Fruit fly (Drosophila melanogaster) whole organism, embryonic: ENCODE measurements around the gene Cerk.
A peak's percentile ranks its signal among the peaks of the same experiment; 100 is the strongest.

ENCODE experiments used
- Ada2b ChIP-seq: fragments of 200-800 bp; sonication (Bioruptor generic); IDR thresholded peaks from 2 replicates; pipeline ENCODE4 v1.3.6; 2022; ENCODE audit warnings: missing biosample characterization, missing genetic modification characterization
- Atf-2 ChIP-seq: fragments of 200-800 bp; sonication (Bioruptor generic); optimal IDR thresholded peaks from 2 replicates; lab custom pipeline; 2016; ENCODE audit warnings: missing biosample characterization, missing genetic modification characterization
- Atf6 ChIP-seq: fragments of 200-800 bp; sonication (Bioruptor generic); IDR thresholded peaks from 2 replicates; pipeline ENCODE4 v1.3.6; 2022; ENCODE audit warnings: missing biosample characterization, missing genetic modification characterization
- B-H2 ChIP-seq: fragments of 200-800 bp; sonication (Bioruptor generic); optimal IDR thresholded peaks from 2 replicates; lab custom pipeline; 2018; ENCODE audit warnings: missing biosample characterization, mild to moderate bottlenecking, missing genetic modification characterization
- CG11560 ChIP-seq: fragments of 200-800 bp; sonication (Bioruptor generic); IDR thresholded peaks from 3 replicates; pipeline ENCODE4 v1.3.6; 2022; ENCODE audit warnings: missing biosample characterization, missing genetic modification characterization
- CG12155 ChIP-seq: fragments of 200-800 bp; sonication (Bioruptor generic); optimal IDR thresholded peaks from 3 replicates; lab custom pipeline; 2016; ENCODE audit warnings: missing biosample characterization, missing genetic modification characterization
- CG17328 ChIP-seq: fragments of 200-800 bp; sonication (Bioruptor generic); IDR thresholded peaks from 2 replicates; pipeline ENCODE4 v1.3.6; 2022; ENCODE audit warnings: missing biosample characterization, missing genetic modification characterization
- CG1792 ChIP-seq: fragments of 200-800 bp; sonication (Bioruptor generic); optimal IDR thresholded peaks from 2 replicates; lab custom pipeline; 2016; ENCODE audit warnings: missing biosample characterization, missing genetic modification characterization
- CG2678 ChIP-seq: fragments of 200-800 bp; sonication (Bioruptor generic); optimal IDR thresholded peaks from 3 replicates; lab custom pipeline; 2019; ENCODE audit warnings: missing biosample characterization, mild to moderate bottlenecking, missing genetic modification characterization, moderate library complexity
- CG2712 ChIP-seq: fragments of 200-800 bp; optimal IDR thresholded peaks from 3 replicates; lab custom pipeline; 2019; ENCODE audit warnings: missing biosample characterization, mild to moderate bottlenecking, missing genetic modification characterization, moderate library complexity
- CG3995 ChIP-seq: fragments of 200-800 bp; sonication (Bioruptor generic); optimal IDR thresholded peaks from 3 replicates; lab custom pipeline; 2016; ENCODE audit warnings: missing biosample characterization, missing genetic modification characterization
- CG5180 ChIP-seq: fragments of 200-800 bp; sonication (Bioruptor generic); optimal IDR thresholded peaks from 3 replicates; lab custom pipeline; 2017; ENCODE audit warnings: missing biosample characterization, missing genetic modification characterization, mild to moderate bottlenecking, moderate library complexity, missing genetic modification reagents
- CG8281 ChIP-seq: fragments of 200-800 bp; sonication (Bioruptor generic); optimal IDR thresholded peaks from 2 replicates; lab custom pipeline; 2018; ENCODE audit warnings: missing biosample characterization, mild to moderate bottlenecking, missing genetic modification characterization, moderate library complexity
- CoRest ChIP-seq: fragments of 200-800 bp; sonication (Bioruptor generic); optimal IDR thresholded peaks from 3 replicates; lab custom pipeline; 2018; ENCODE audit warnings: missing biosample characterization, mild to moderate bottlenecking, missing genetic modification characterization, moderate library complexity
- Dad ChIP-seq: fragments of 200-800 bp; sonication (Bioruptor generic); optimal IDR thresholded peaks from 3 replicates; lab custom pipeline; 2016; ENCODE audit warnings: missing biosample characterization, missing genetic modification characterization
- Deaf1 ChIP-seq: fragments of 200-800 bp; optimal IDR thresholded peaks from 3 replicates; lab custom pipeline; 2019; ENCODE audit warnings: missing biosample characterization, mild to moderate bottlenecking, missing genetic modification characterization, moderate library complexity
- E2f2 ChIP-seq: fragments of 200-800 bp; sonication (Bioruptor generic); IDR thresholded peaks from 2 replicates; pipeline ENCODE4 v1.3.6; 2022; ENCODE audit warnings: missing biosample characterization, missing genetic modification characterization
- Fer3 ChIP-seq: fragments of 200-800 bp; sonication (Bioruptor generic); optimal IDR thresholded peaks from 2 replicates; lab custom pipeline; 2018; ENCODE audit warnings: missing biosample characterization, mild to moderate bottlenecking, missing genetic modification characterization, moderate library complexity
- Gsc ChIP-seq: fragments of 200-800 bp; sonication (Bioruptor generic); IDR thresholded peaks from 2 replicates; pipeline ENCODE4 v1.3.6; 2022; ENCODE audit warnings: missing biosample characterization, missing genetic modification characterization
- HLH54F ChIP-seq: fragments of 200-800 bp; sonication (Bioruptor generic); optimal IDR thresholded peaks from 3 replicates; lab custom pipeline; 2016; ENCODE audit warnings: missing biosample characterization, missing genetic modification characterization
- Hey ChIP-seq: fragments of 200-800 bp; sonication (Bioruptor generic); optimal IDR thresholded peaks from 3 replicates; lab custom pipeline; 2018; ENCODE audit warnings: missing biosample characterization, mild to moderate bottlenecking, missing genetic modification characterization
- MTF-1 ChIP-seq: fragments of 200-800 bp; sonication (Bioruptor generic); optimal IDR thresholded peaks from 2 replicates; lab custom pipeline; 2018; ENCODE audit warnings: missing biosample characterization, mild to moderate bottlenecking, missing genetic modification characterization, borderline replicate concordance
- Meics ChIP-seq: fragments of 200-800 bp; sonication (Bioruptor generic); optimal IDR thresholded peaks from 2 replicates; lab custom pipeline; 2017; ENCODE audit warnings: missing biosample characterization, mild to moderate bottlenecking, missing genetic modification characterization
- Oaz ChIP-seq: fragments of 200-800 bp; sonication (Bioruptor generic); IDR thresholded peaks from 2 replicates; pipeline ENCODE4 v1.3.6; 2022; ENCODE audit warnings: missing biosample characterization, missing genetic modification characterization
- Opbp ChIP-seq: fragments of 200-800 bp; sonication (Bioruptor generic); IDR thresholded peaks from 3 replicates; pipeline ENCODE4 v1.3.6; 2022; ENCODE audit warnings: missing biosample characterization, missing genetic modification characterization; ENCODE audit not compliant: partially characterized antibody
- YL-1 ChIP-seq: fragments of 200-800 bp; sonication (Bioruptor generic); optimal IDR thresholded peaks from 3 replicates; lab custom pipeline; 2017; ENCODE audit warnings: missing biosample characterization, mild to moderate bottlenecking, missing genetic modification characterization
- aop ChIP-seq: fragments of 200-800 bp; sonication (Bioruptor generic); IDR thresholded peaks from 2 replicates; pipeline ENCODE4 v1.3.6; 2022; ENCODE audit warnings: missing biosample characterization, missing genetic modification characterization
- ara ChIP-seq: fragments of 200-800 bp; sonication (Bioruptor generic); IDR thresholded peaks from 2 replicates; pipeline ENCODE4 v1.3.6; 2022; ENCODE audit warnings: missing biosample characterization, missing genetic modification characterization
- ash1 ChIP-seq: fragments of 200-800 bp; sonication (Bioruptor generic); optimal IDR thresholded peaks from 2 replicates; lab custom pipeline; 2018; ENCODE audit warnings: missing biosample characterization, mild to moderate bottlenecking, missing genetic modification characterization
- btn ChIP-seq: fragments of 200-800 bp; sonication (Bioruptor generic); optimal IDR thresholded peaks from 2 replicates; lab custom pipeline; 2016; ENCODE audit warnings: missing biosample characterization, missing genetic modification characterization
- cad ChIP-seq: fragments of >200 bp; optimal IDR thresholded peaks from 2 replicates; lab custom pipeline; 2017; ENCODE audit warnings: missing biosample characterization, missing genetic modification characterization
- cas ChIP-seq: fragments of 200-800 bp; sonication (Bioruptor generic); IDR thresholded peaks from 2 replicates; pipeline ENCODE4 v1.3.6; 2022; ENCODE audit warnings: missing biosample characterization, missing genetic modification characterization
- dan ChIP-seq: fragments of 200-800 bp; sonication (Bioruptor generic); IDR thresholded peaks from 2 replicates; pipeline ENCODE4 v1.3.6; 2022; ENCODE audit warnings: missing biosample characterization, missing genetic modification characterization
- eve ChIP-seq, 2 experiments: fragments of >200 bp; optimal IDR thresholded peaks; 2 replicates each; lab custom pipeline; 2017; ENCODE audit warnings: missing biosample characterization in 2 of 2, missing genetic modification characterization in 2 of 2
- gce ChIP-seq: fragments of 200-800 bp; sonication (Bioruptor generic); IDR thresholded peaks from 3 replicates; pipeline ENCODE4 v1.3.6; 2022; ENCODE audit warnings: missing biosample characterization, missing genetic modification characterization
- gsb-n ChIP-seq: fragments of 200-800 bp; sonication (Bioruptor generic); optimal IDR thresholded peaks from 3 replicates; lab custom pipeline; 2018; ENCODE audit warnings: missing biosample characterization, mild to moderate bottlenecking, missing genetic modification characterization
- ham ChIP-seq: fragments of 200-800 bp; sonication (Bioruptor generic); IDR thresholded peaks from 2 replicates; pipeline ENCODE4 v1.3.6; 2022; ENCODE audit warnings: missing biosample characterization, missing genetic modification characterization
- hkb ChIP-seq, 2 experiments: fragments of 200-800 bp in 1 of 2; fragments of >200 bp in 1 of 2; sonication (Bioruptor generic) in 1 of 2; IDR thresholded peaks in 1 of 2; optimal IDR thresholded peaks in 1 of 2; 2 replicates each; pipeline versions ENCODE4 v1.3.6 to Lab custom; 2017 to 2022; ENCODE audit warnings: missing biosample characterization in 1 of 2, missing genetic modification characterization in 1 of 2
- lola ChIP-seq, 3 experiments: fragments of >200 bp in 2 of 3; fragments of 200-800 bp in 1 of 3; sonication (Bioruptor generic) in 1 of 3; optimal IDR thresholded peaks; 2 replicates each; lab custom pipeline; 2017 to 2019; ENCODE audit warnings: missing biosample characterization in 3 of 3, missing genetic modification characterization in 3 of 3, mild to moderate bottlenecking in 1 of 3, moderate library complexity in 1 of 3
- psq ChIP-seq: fragments of 200-800 bp; sonication (Bioruptor generic); optimal IDR thresholded peaks from 2 replicates; lab custom pipeline; 2017; ENCODE audit warnings: missing biosample characterization, missing genetic modification characterization
- ranshi ChIP-seq: fragments of 200-800 bp; sonication (Bioruptor generic); IDR thresholded peaks from 2 replicates; pipeline ENCODE4 v1.3.6; 2022; ENCODE audit warnings: missing biosample characterization, missing genetic modification characterization
- sc ChIP-seq, 3 experiments: fragments of >200 bp in 2 of 3; fragments of 200-800 bp in 1 of 3; sonication (Bioruptor generic) in 1 of 3; optimal IDR thresholded peaks; 2 replicates in 2 of 3; 3 replicates in 1 of 3; lab custom pipeline; 2017; ENCODE audit warnings: mild to moderate bottlenecking in 1 of 3, missing biosample characterization in 1 of 3, missing genetic modification characterization in 1 of 3, missing genetic modification reagents in 1 of 3
- sd ChIP-seq: fragments of 200-800 bp; sonication (Bioruptor generic); optimal IDR thresholded peaks from 3 replicates; lab custom pipeline; 2018; ENCODE audit warnings: missing biosample characterization, mild to moderate bottlenecking, missing genetic modification characterization, moderate library complexity
- sna ChIP-seq: fragments of 200-800 bp; sonication (Bioruptor generic); IDR thresholded peaks from 2 replicates; pipeline ENCODE4 v1.3.6; 2022; ENCODE audit warnings: missing biosample characterization, missing genetic modification characterization; ENCODE audit not compliant: partially characterized antibody
- sob ChIP-seq: fragments of 200-800 bp; sonication (Bioruptor generic); IDR thresholded peaks from 2 replicates; pipeline ENCODE4 v1.3.6; 2022; ENCODE audit warnings: missing biosample characterization, missing genetic modification characterization
- stc ChIP-seq: fragments of 200-800 bp; sonication (Bioruptor generic); IDR thresholded peaks from 2 replicates; pipeline ENCODE4 v1.3.6; 2022; ENCODE audit warnings: missing biosample characterization, missing genetic modification characterization
- unc-4 ChIP-seq: fragments of 200-800 bp; sonication (Bioruptor generic); IDR thresholded peaks from 2 replicates; pipeline ENCODE4 v1.3.6; 2022; ENCODE audit warnings: missing biosample characterization, missing genetic modification characterization; ENCODE audit not compliant: partially characterized antibody
- z ChIP-seq: fragments of 200-800 bp; sonication (Bioruptor generic); IDR thresholded peaks from 3 replicates; pipeline ENCODE4 v1.3.6; 2022; ENCODE audit warnings: missing biosample characterization, missing genetic modification characterization
- zen ChIP-seq: fragments of 200-800 bp; sonication (Bioruptor generic); optimal IDR thresholded peaks from 3 replicates; lab custom pipeline; 2018; ENCODE audit warnings: missing biosample characterization, mild to moderate bottlenecking, missing genetic modification characterization, moderate library complexity

Gene Cerk

dm6 chr3R:5367512-5368169, 465 bp downstream of the Cerk start (continued):
- TF ChIP-seq gce (GFP tag; lab: Robert Waterston, UW) (0 out of 3 replicates have a peak, but pooled peaks have one; percentile 33), CG8281 (tag; lab: Kevin White, UChicago) (no peak), ham (GFP tag; lab: Robert Waterston, UW) (no peak), dan (GFP tag; lab: Robert Waterston, UW) (no peak), Ada2b (GFP tag; lab: Robert Waterston, UW) (no peak), CoRest (tag; lab: Kevin White, UChicago) (no peak), CG17328 (GFP tag; lab: Robert Waterston, UW) (0 out of 2 replicates have a peak, but pooled peaks have one; percentile 27), sob (GFP tag; lab: Robert Waterston, UW) (peak; percentile 38; the same call in 1 of the 2 replicates), Oaz (GFP tag; lab: Robert Waterston, UW) (no peak), ranshi (GFP tag; lab: Robert Waterston, UW) (peak; percentile 4; the same call in 1 of the 2 replicates), unc-4 (GFP tag; lab: Robert Waterston, UW) (0 out of 2 replicates have a peak, but pooled peaks have one; percentile 13), CG1792 (GFP tag; lab: Kevin White, UChicago) (no peak), lola (GFP tag; optimal IDR thresholded peaks at IDR 0.05; lab: Kevin White, UChicago) (no peak), MTF-1 (GFP tag; lab: Kevin White, UChicago) (peak; percentile 28), Atf6 (GFP tag; lab: Robert Waterston, UW) (0 out of 2 replicates have a peak, but pooled peaks have one; percentile 27), Dad (GFP tag; lab: Kevin White, UChicago) (no peak), Hey (tag; lab: Kevin White, UChicago) (peak; percentile 55), Gsc (no peak), sc (optimal IDR thresholded peaks at IDR 0.05; lab: Kevin White, UChicago) (no peak), sc (GFP tag; optimal IDR thresholded peaks at IDR 0.05; lab: Kevin White, UChicago) (no peak), Deaf1 (no peak), z (GFP tag; lab: Robert Waterston, UW) (no peak), hkb (optimal IDR thresholded peaks at IDR 0.05; lab: Kevin White, UChicago) (no peak), hkb (GFP tag; IDR thresholded peaks at IDR 0.05; lab: Robert Waterston, UW) (no peak), gsb-n (no peak), CG3995 (GFP tag; lab: Kevin White, UChicago) (no peak), CG5180 (GFP tag; lab: Kevin White, UChicago) (peak; percentile 0), CG2678 (peak; percentile 24), stc (GFP tag; lab: Robert Waterston, UW) (no peak; the same call in 1 of the 2 replicates), HLH54F (no peak), Fer3 (no peak), CG11560 (tag; lab: Robert Waterston, UW) (no peak), aop (GFP tag; lab: Robert Waterston, UW) (no peak), btn (GFP tag; lab: Kevin White, UChicago) (no peak), sna (GFP tag; lab: Robert Waterston, UW) (peak; percentile 28; the same call in 1 of the 2 replicates), Meics (GFP tag; lab: Kevin White, UChicago) (peak; percentile 2), Atf-2 (GFP tag; lab: Kevin White, UChicago) (no peak), zen (tag; lab: Kevin White, UChicago) (no peak), E2f2 (GFP tag; lab: Robert Waterston, UW) (no peak), cad (GFP tag; lab: Kevin White, UChicago) (no peak), psq (GFP tag; lab: Kevin White, UChicago) (no peak), ash1 (peak; percentile 81), ara (no peak), B-H2 (GFP tag; lab: Kevin White, UChicago) (peak; percentile 10), sd (tag; lab: Kevin White, UChicago) (peak; percentile 53), CG12155 (GFP tag; lab: Kevin White, UChicago) (no peak), YL-1 (no peak), Opbp (GFP tag; lab: Robert Waterston, UW) (peak; percentile 22; the same call in 1 of the 3 replicates), cas (GFP tag; lab: Robert Waterston, UW) (0 out of 2 replicates have a peak, but pooled peaks have one; percentile 7), CG2712 (tag; lab: Kevin White, UChicago) (no peak), eve (GFP tag; optimal IDR thresholded peaks at IDR 0.05; lab: Kevin White, UChicago) (no peak)
